Fruit fly (Drosophila melanogaster): ENCODE data around the gene Cow.

DNA sequence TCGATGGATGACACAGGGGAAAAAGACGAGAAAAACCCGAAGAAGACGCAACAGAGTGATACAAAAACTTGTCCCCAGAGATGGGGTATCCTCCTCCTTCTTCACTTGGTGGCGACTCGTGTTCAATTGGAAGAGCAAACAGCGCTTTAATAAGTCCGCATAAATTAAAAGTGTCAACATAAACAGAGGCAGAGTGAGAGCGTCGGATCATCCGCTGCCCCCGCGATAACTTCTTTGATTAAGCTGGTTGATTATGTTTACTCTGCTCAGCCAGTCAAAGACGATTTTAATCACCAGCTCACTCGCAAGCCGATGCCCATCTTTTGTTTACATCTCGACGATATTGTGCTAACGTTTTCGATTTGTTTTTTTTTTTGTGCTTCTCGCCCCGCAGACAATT lies 7.3 kb upstream of the Cow start:
- TF ChIP-seq CG1621 (tag; optimal IDR thresholded peaks at IDR 0.05) (no peak), CG10631 (GFP tag; optimal IDR thresholded peaks at IDR 0.05) (no peak), Gug (GFP tag; IDR thresholded peaks at IDR 0.05) (no peak)

Measured in whole organism, prepupa.